Fruit fly (Drosophila melanogaster): ENCODE data around the gene hfw.

- no peak for TF ChIP-seq CG8301 (tag; optimal IDR thresholded peaks at IDR 0.05)
- no peak for TF ChIP-seq Ets98B (GFP tag; IDR thresholded peaks at IDR 0.05)
- TF ChIP-seq CG8159 (tag; optimal IDR thresholded peaks at IDR 0.05), result no peak
- TF ChIP-seq CG14655 (GFP tag; optimal IDR thresholded peaks at IDR 0.05), result no peak
These were observed 44.2 kb upstream of the hfw start for dm6 chrX:1625142-1625541.
